Worm (Caenorhabditis elegans) whole organism, L1 larva: ENCODE measurements around the gene col-119.

Experiments used
- C04F5.9 ChIP-seq: sonication (generic microtip); optimal IDR thresholded peaks from 2 replicates; lab custom pipeline; 2016; ENCODE audit warnings: missing genetic modification characterization, missing compliant biosample characterization
- C16A3.4 ChIP-seq: fragments of 150-350 bp; optimal IDR thresholded peaks from 2 replicates; lab custom pipeline; 2014; ENCODE audit warnings: missing biosample characterization, missing genetic modification characterization
- C34B4.2 ChIP-seq: sonication (generic microtip); optimal IDR thresholded peaks from 2 replicates; lab custom pipeline; 2017; ENCODE audit warnings: mild to moderate bottlenecking, missing genetic modification characterization, missing compliant biosample characterization
- aly-2 ChIP-seq: fragments of 150-350 bp; optimal IDR thresholded peaks from 2 replicates; lab custom pipeline; 2014; ENCODE audit warnings: missing biosample characterization, missing genetic modification characterization
- blmp-1 ChIP-seq: fragments of 150-350 bp; optimal IDR thresholded peaks from 2 replicates; lab custom pipeline; 2014; ENCODE audit warnings: missing biosample characterization, missing genetic modification characterization
- ceh-63 ChIP-seq: fragments of 200-800 bp; sonication (Bioruptor generic); optimal IDR thresholded peaks from 2 replicates; lab custom pipeline; 2018; ENCODE audit warnings: mild to moderate bottlenecking, missing genetic modification characterization, missing compliant biosample characterization
- ceh-90 ChIP-seq: sonication (generic microtip); optimal IDR thresholded peaks from 2 replicates; lab custom pipeline; 2016; ENCODE audit warnings: missing genetic modification characterization, missing compliant biosample characterization
- ces-1 ChIP-seq: fragments of 150-350 bp; optimal IDR thresholded peaks from 2 replicates; lab custom pipeline; 2014; ENCODE audit warnings: missing biosample characterization, missing genetic modification reagents, missing genetic modification characterization
- efl-1 ChIP-seq, 4 experiments: fragments of 150-350 bp; optimal IDR thresholded peaks in 3 of 4; peaks in 1 of 4; 1 replicate in 1 of 4; 2 replicates in 3 of 4; lab custom pipeline; 2014; ENCODE audit warnings: missing biosample characterization in 2 of 4, missing genetic modification characterization in 2 of 4, missing genetic modification reagents in 2 of 4
- efl-3 ChIP-seq: fragments of 200-800 bp; sonication (Bioruptor generic); optimal IDR thresholded peaks from 2 replicates; lab custom pipeline; 2018; ENCODE audit warnings: mild to moderate bottlenecking, missing genetic modification characterization, missing compliant biosample characterization
- egl-13 ChIP-seq: sonication (generic microtip); optimal IDR thresholded peaks from 2 replicates; lab custom pipeline; 2016; ENCODE audit warnings: missing genotype, missing genetic modification reagents, missing genetic modification characterization, missing compliant biosample characterization
- egl-27 ChIP-seq, 2 experiments: fragments of 150-350 bp in 1 of 2; sonication (generic microtip); optimal IDR thresholded peaks; 3 replicates each; lab custom pipeline; 2017 to 2018; ENCODE audit warnings: missing biosample characterization in 2 of 2, missing genetic modification characterization in 2 of 2, missing genetic modification reagents in 2 of 2
- elt-2 ChIP-seq: sonication (generic microtip); optimal IDR thresholded peaks from 2 replicates; lab custom pipeline; 2016; ENCODE audit warnings: missing genetic modification characterization, mild to moderate bottlenecking, inconsistent platforms, missing compliant biosample characterization, missing genetic modification reagents
- ets-5 ChIP-seq: fragments of 200-800 bp; sonication (Bioruptor generic); IDR thresholded peaks from 2 replicates; pipeline ENCODE4 v1.3.6; 2022; ENCODE audit warnings: missing genetic modification characterization, missing compliant biosample characterization
- fkh-10 ChIP-seq: sonication (generic microtip); optimal IDR thresholded peaks from 2 replicates; lab custom pipeline; 2017; ENCODE audit warnings: missing biosample characterization, missing genetic modification reagents, missing genetic modification characterization
- fos-1 ChIP-seq: fragments of 150-350 bp; optimal IDR thresholded peaks from 2 replicates; lab custom pipeline; 2014; ENCODE audit warnings: missing biosample characterization, missing genetic modification characterization
- grh-1 ChIP-seq: fragments of 200-800 bp; sonication (Bioruptor generic); IDR thresholded peaks from 2 replicates; pipeline ENCODE4 v1.3.6; 2022; ENCODE audit warnings: missing genetic modification reagents, missing genetic modification characterization, missing compliant biosample characterization
- hlh-17 ChIP-seq: fragments of 200-800 bp; sonication (Bioruptor generic); optimal IDR thresholded peaks from 2 replicates; lab custom pipeline; 2018; ENCODE audit warnings: missing genetic modification characterization, mild to moderate bottlenecking, missing compliant biosample characterization, moderate library complexity, borderline replicate concordance
- hlh-4 ChIP-seq: sonication (generic microtip); optimal IDR thresholded peaks from 2 replicates; lab custom pipeline; 2016; ENCODE audit warnings: mild to moderate bottlenecking, missing genetic modification characterization, missing compliant biosample characterization
- isw-1 ChIP-seq: fragments of 200-800 bp; sonication (Bioruptor generic); IDR thresholded peaks from 2 replicates; pipeline ENCODE4 v1.3.6; 2022; ENCODE audit warnings: missing genetic modification characterization, missing compliant biosample characterization
- lin-13 ChIP-seq: fragments of 150-350 bp; optimal IDR thresholded peaks from 2 replicates; lab custom pipeline; 2014; ENCODE audit warnings: missing biosample characterization, missing genetic modification reagents, missing genetic modification characterization
- lin-14 ChIP-seq: fragments of 200-800 bp; sonication (Bioruptor generic); optimal IDR thresholded peaks from 2 replicates; lab custom pipeline; 2018; ENCODE audit warnings: mild to moderate bottlenecking, missing genetic modification characterization, moderate library complexity, missing compliant biosample characterization
- lin-15B ChIP-seq: fragments of 150-350 bp; sonication (generic microtip); optimal IDR thresholded peaks from 3 replicates; lab custom pipeline; 2014; ENCODE audit warnings: missing biosample characterization, missing genetic modification characterization
- lin-39 ChIP-seq: fragments of 150-350 bp; optimal IDR thresholded peaks from 2 replicates; lab custom pipeline; 2014; ENCODE audit warnings: missing biosample characterization, missing genetic modification reagents, missing genetic modification characterization
- lir-3 ChIP-seq: sonication (generic microtip); optimal IDR thresholded peaks from 2 replicates; lab custom pipeline; 2016; ENCODE audit warnings: mild to moderate bottlenecking, missing genetic modification characterization, moderate library complexity, missing compliant biosample characterization; ENCODE audit not compliant: poor library complexity
- lsy-2 ChIP-seq, 2 experiments: fragments of 150-350 bp; optimal IDR thresholded peaks; 2 replicates each; lab custom pipeline; 2014; ENCODE audit warnings: missing biosample characterization in 2 of 2, missing genetic modification characterization in 2 of 2
- mab-9 ChIP-seq: fragments of 200-800 bp; sonication (Bioruptor generic); IDR thresholded peaks from 2 replicates; pipeline ENCODE4 v1.3.6; 2022; ENCODE audit warnings: missing genetic modification reagents, missing genetic modification characterization, missing compliant biosample characterization
- mdl-1 ChIP-seq, 2 experiments: fragments of 150-350 bp; optimal IDR thresholded peaks; 2 replicates each; lab custom pipeline; 2014 to 2017; ENCODE audit warnings: missing biosample characterization in 2 of 2, missing genetic modification characterization in 2 of 2, inconsistent platforms in 1 of 2
- mef-2 ChIP-seq: fragments of 150-350 bp; optimal IDR thresholded peaks from 2 replicates; lab custom pipeline; 2014; ENCODE audit warnings: missing biosample characterization, missing genetic modification characterization
- nhr-19 ChIP-seq: fragments of 200-800 bp; sonication (Bioruptor generic); conservative IDR thresholded peaks from 2 replicates; pipeline ENCODE4 v1.3.6; 2022; ENCODE audit warnings: missing genetic modification characterization, missing compliant biosample characterization
- nhr-237 ChIP-seq: fragments of 150-350 bp; optimal IDR thresholded peaks from 2 replicates; lab custom pipeline; 2014; ENCODE audit warnings: missing biosample characterization, missing genetic modification characterization
- nhr-47 ChIP-seq: sonication (generic microtip); optimal IDR thresholded peaks from 2 replicates; lab custom pipeline; 2016; ENCODE audit warnings: mild to moderate bottlenecking, missing genetic modification characterization, moderate library complexity, missing compliant biosample characterization
- nhr-76 ChIP-seq: sonication (generic microtip); optimal IDR thresholded peaks from 2 replicates; lab custom pipeline; 2017; ENCODE audit warnings: missing biosample characterization, missing genetic modification characterization
- nhr-77 ChIP-seq: fragments of 150-350 bp; optimal IDR thresholded peaks from 2 replicates; lab custom pipeline; 2014; ENCODE audit warnings: missing biosample characterization, missing genetic modification characterization
- skn-1 ChIP-seq: fragments of 150-350 bp; optimal IDR thresholded peaks from 2 replicates; lab custom pipeline; 2014; ENCODE audit warnings: missing biosample characterization, missing genetic modification characterization
- snu-23 ChIP-seq: sonication (generic microtip); optimal IDR thresholded peaks from 2 replicates; lab custom pipeline; 2016; ENCODE audit warnings: missing genetic modification characterization, missing compliant biosample characterization
- sup-37 ChIP-seq: fragments of 200-800 bp; sonication (Bioruptor generic); optimal IDR thresholded peaks from 2 replicates; lab custom pipeline; 2018; ENCODE audit warnings: mild to moderate bottlenecking, missing genetic modification characterization, missing compliant biosample characterization
- swsn-7 ChIP-seq: sonication (generic microtip); optimal IDR thresholded peaks from 2 replicates; lab custom pipeline; 2016; ENCODE audit warnings: missing genetic modification characterization, missing compliant biosample characterization
- unc-130 ChIP-seq: fragments of 150-350 bp; optimal IDR thresholded peaks from 2 replicates; lab custom pipeline; 2017; ENCODE audit warnings: missing biosample characterization, missing genetic modification characterization, inconsistent platforms
- unc-62 ChIP-seq: fragments of 150-350 bp; optimal IDR thresholded peaks from 2 replicates; lab custom pipeline; 2014; ENCODE audit warnings: missing biosample characterization, missing genetic modification reagents, missing genetic modification characterization
- vab-15 ChIP-seq: sonication (generic microtip); optimal IDR thresholded peaks from 2 replicates; lab custom pipeline; 2017; ENCODE audit warnings: missing genotype, mild to moderate bottlenecking, missing genetic modification characterization, missing compliant biosample characterization
- xbp-1 ChIP-seq: sonication (generic microtip); optimal IDR thresholded peaks from 2 replicates; lab custom pipeline; 2016; ENCODE audit warnings: missing genetic modification characterization, missing compliant biosample characterization
- ztf-4 ChIP-seq: fragments of 150-350 bp; optimal IDR thresholded peaks from 2 replicates; lab custom pipeline; 2014; ENCODE audit warnings: missing biosample characterization, missing genetic modification characterization

col-119 gene

ce11 chrIV:8954126-8954525 lies 25.5 kb downstream of the col-119 start:
- TF ChIP-seq efl-1 (optimal IDR thresholded peaks at IDR 0.05; lab: Kevin White, UChicago) (no peak), efl-1 (GFP tag; optimal IDR thresholded peaks at IDR 0.05 in 1 of 2; lab: Kevin White, UChicago) (peak in 1 of 2 experiments; percentile 74), skn-1 (tag; lab: Kevin White, UChicago) (peak; percentile 34), snu-23 (GFP tag; lab: Kevin White, UChicago) (peak; percentile 24), lin-14 (GFP tag; lab: Kevin White, UChicago) (peak; percentile 56), C16A3.4 (tag; lab: Kevin White, UChicago) (no peak)

- no peak for TF ChIP-seq mef-2 (tag; lab: Kevin White, UChicago)
- peak; percentile 16 for TF ChIP-seq elt-2
- no peak for TF ChIP-seq fkh-10 (GFP tag; lab: Kevin White, UChicago)
- TF ChIP-seq efl-1 (optimal IDR thresholded peaks at IDR 0.05; lab: Kevin White, UChicago): no peak
- TF ChIP-seq efl-1 (GFP tag; optimal IDR thresholded peaks at IDR 0.05 in 1 of 2; lab: Kevin White, UChicago): peak in 1 of 2 experiments; percentile 90
- TF ChIP-seq, all 84 proteins: peak for 2
Measured at ce11 chrIV:8951953-8952567, 27.5 kb downstream of the col-119 start.

DNA sequence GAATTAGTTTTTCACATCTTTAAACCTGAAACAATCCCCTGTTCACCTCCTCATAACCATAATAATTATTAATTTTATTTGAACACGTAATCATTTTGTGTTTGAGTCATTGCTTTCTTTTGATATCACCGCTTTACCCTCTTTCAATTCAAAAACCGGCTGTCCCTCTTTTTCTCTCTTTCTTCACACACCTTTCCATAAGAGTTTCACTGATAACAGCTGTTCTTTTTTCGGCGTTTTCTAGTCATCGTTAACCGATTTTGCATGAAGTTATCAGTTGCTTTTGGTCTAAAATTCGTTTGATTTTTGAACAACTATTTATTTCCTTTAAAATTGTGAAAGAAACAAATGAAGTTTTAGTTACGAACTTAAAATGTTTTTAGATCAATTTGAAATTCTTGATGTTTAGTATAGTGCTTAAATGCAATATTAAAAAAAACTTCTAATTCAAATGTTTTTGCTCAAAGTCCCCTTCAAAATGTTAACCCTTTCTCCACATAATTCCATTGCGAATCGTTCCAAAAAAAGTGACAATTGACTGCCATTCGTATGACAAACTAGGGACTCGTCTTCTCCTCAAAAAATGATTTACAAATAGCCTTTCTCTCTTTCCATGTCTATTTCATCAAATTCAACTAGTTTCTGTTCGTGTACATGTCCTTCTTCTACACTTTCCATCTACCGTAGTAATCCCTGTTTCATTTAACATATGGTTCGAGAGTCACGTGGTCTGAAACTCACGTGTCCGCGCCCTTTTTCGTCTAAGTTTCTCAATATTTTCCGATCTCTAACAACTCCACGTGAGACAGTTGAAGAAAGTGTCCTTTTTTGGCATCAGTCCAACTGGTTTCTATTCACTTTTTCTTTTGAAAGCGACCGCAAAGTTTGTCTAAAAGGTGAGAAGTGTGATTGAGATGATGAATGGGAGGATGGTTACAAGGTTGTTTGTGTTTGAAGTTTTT lies 30.2 kb downstream of the col-119 start:
- TF ChIP-seq C34B4.2: no peak
- peak; percentile 66 for TF ChIP-seq lir-3 (tag; lab: Kevin White, UChicago)
- TF ChIP-seq lin-13 (GFP tag; lab: Kevin White, UChicago): peak; percentile 22
- peak; percentile 12 for TF ChIP-seq fos-1 (tag; lab: Kevin White, UChicago)
- no peak for TF ChIP-seq efl-3 (GFP tag; lab: Kevin White, UChicago)
- TF ChIP-seq ceh-90 (tag; lab: Kevin White, UChicago): no peak
- TF ChIP-seq isw-1 (GFP tag; lab: Robert Waterston, UW): peak; percentile 21; the same call in 1 of the 2 replicates
- TF ChIP-seq vab-15 (tag; lab: Kevin White, UChicago): peak; percentile 46
- peak in 1 of 2 experiments; percentile 99 for TF ChIP-seq mdl-1 (tag; optimal IDR thresholded peaks at IDR 0.05; lab: Kevin White, UChicago)
- no peak for TF ChIP-seq ces-1 (GFP tag; lab: Kevin White, UChicago)
- peak; percentile 95 for TF ChIP-seq lin-14 (GFP tag; lab: Kevin White, UChicago)
- TF ChIP-seq unc-130 (tag; lab: Kevin White, UChicago): peak; percentile 48
- TF ChIP-seq unc-62 (GFP tag; lab: Kevin White, UChicago): no peak
- no peak for TF ChIP-seq nhr-76
- TF ChIP-seq lsy-2 (tag; optimal IDR thresholded peaks at IDR 0.05; lab: Kevin White, UChicago): peak; percentile 81 to 82
- no peak for TF ChIP-seq sup-37 (GFP tag; lab: Kevin White, UChicago)
- TF ChIP-seq grh-1 (GFP tag; lab: Robert Waterston, UW): peak; percentile 94; the same call in 1 of the 2 replicates
- TF ChIP-seq nhr-77 (tag; lab: Kevin White, UChicago): no peak
- TF ChIP-seq blmp-1: peak; percentile 92
- peak; percentile 64 for TF ChIP-seq xbp-1 (tag; lab: Kevin White, UChicago)
- TF ChIP-seq hlh-4 (tag; lab: Kevin White, UChicago): no peak
- no peak for TF ChIP-seq aly-2
- TF ChIP-seq lin-15B (tag; lab: Kevin White, UChicago): no peak
- no peak for TF ChIP-seq nhr-237 (tag; lab: Kevin White, UChicago)
- no peak for TF ChIP-seq ceh-63
- no peak for TF ChIP-seq ztf-4 (tag; lab: Kevin White, UChicago)
- no peak for TF ChIP-seq egl-13 (tag; lab: Kevin White, UChicago)
- TF ChIP-seq mab-9 (GFP tag; lab: Robert Waterston, UW): peak; percentile 55
- peak; percentile 70 for TF ChIP-seq swsn-7 (tag; lab: Kevin White, UChicago)
- peak; percentile 80 for TF ChIP-seq nhr-19 (GFP tag; lab: Robert Waterston, UW)
- no peak for TF ChIP-seq hlh-17 (GFP tag; lab: Kevin White, UChicago)
- TF ChIP-seq ets-5 (GFP tag; lab: Robert Waterston, UW): no peak
- TF ChIP-seq lin-39 (tag; lab: Kevin White, UChicago): no peak
- TF ChIP-seq egl-27 (tag; optimal IDR thresholded peaks at IDR 0.05; lab: Kevin White, UChicago): no peak
- peak; percentile 41 to 53 for TF ChIP-seq efl-1 (optimal IDR thresholded peaks at IDR 0.05; lab: Kevin White, UChicago)
- peak; percentile 23 to 96 for TF ChIP-seq efl-1 (GFP tag; optimal IDR thresholded peaks at IDR 0.05 in 1 of 2; lab: Kevin White, UChicago)
- peak; percentile 32 for TF ChIP-seq C04F5.9 (tag; lab: Kevin White, UChicago)
- peak; percentile 88 for TF ChIP-seq nhr-47 (tag; lab: Kevin White, UChicago)
